Fruit fly (Drosophila melanogaster) whole organism, embryonic: ENCODE measurements around the gene CG9691.
A peak's percentile ranks its signal among the peaks of the same experiment; 100 is the strongest.

Source experiments
- Abd-B ChIP-seq: fragments of 200-800 bp; sonication (Bioruptor generic); optimal IDR thresholded peaks from 2 replicates; lab custom pipeline; 2018; ENCODE audit warnings: missing biosample characterization, mild to moderate bottlenecking, missing genetic modification characterization, moderate library complexity
- Ada2b ChIP-seq: fragments of 200-800 bp; sonication (Bioruptor generic); IDR thresholded peaks from 2 replicates; pipeline ENCODE4 v1.3.6; 2022; ENCODE audit warnings: missing biosample characterization, missing genetic modification characterization
- CG11504 ChIP-seq: fragments of 200-800 bp; sonication (Bioruptor generic); optimal IDR thresholded peaks from 3 replicates; lab custom pipeline; 2019; ENCODE audit warnings: missing biosample characterization, mild to moderate bottlenecking, missing genetic modification characterization, moderate library complexity
- CG12391 ChIP-seq: fragments of 200-800 bp; sonication (Bioruptor generic); optimal IDR thresholded peaks from 3 replicates; lab custom pipeline; 2018; ENCODE audit warnings: missing biosample characterization, mild to moderate bottlenecking, missing genetic modification characterization, moderate library complexity
- CG12659 ChIP-seq: fragments of 200-800 bp; sonication (Bioruptor generic); optimal IDR thresholded peaks from 3 replicates; lab custom pipeline; 2017; ENCODE audit warnings: mild to moderate bottlenecking, missing biosample characterization, missing genetic modification reagents, missing genetic modification characterization
- CG13424 ChIP-seq: fragments of 200-800 bp; sonication (Bioruptor generic); optimal IDR thresholded peaks from 2 replicates; lab custom pipeline; 2019; ENCODE audit warnings: missing biosample characterization, mild to moderate bottlenecking, missing genetic modification characterization, moderate library complexity
- CG13624 ChIP-seq: fragments of 200-800 bp; sonication (Bioruptor generic); optimal IDR thresholded peaks from 2 replicates; lab custom pipeline; 2016; ENCODE audit warnings: missing biosample characterization, missing genetic modification characterization
- CG14710 ChIP-seq: fragments of 200-800 bp; sonication (Bioruptor generic); optimal IDR thresholded peaks from 3 replicates; lab custom pipeline; 2019; ENCODE audit warnings: missing biosample characterization, mild to moderate bottlenecking, missing genetic modification characterization, moderate library complexity
- CG1603 ChIP-seq: fragments of 200-800 bp; sonication (Bioruptor generic); optimal IDR thresholded peaks from 2 replicates; lab custom pipeline; 2019; ENCODE audit warnings: missing biosample characterization, mild to moderate bottlenecking, missing genetic modification characterization, moderate library complexity
- CG17359 ChIP-seq: fragments of 200-800 bp; sonication (Bioruptor generic); optimal IDR thresholded peaks from 3 replicates; lab custom pipeline; 2018; ENCODE audit warnings: missing biosample characterization, mild to moderate bottlenecking, missing genetic modification characterization, moderate library complexity
- CG17829 ChIP-seq: fragments of 200-800 bp; optimal IDR thresholded peaks from 2 replicates; lab custom pipeline; 2019; ENCODE audit warnings: missing biosample characterization, mild to moderate bottlenecking, missing genetic modification characterization, moderate library complexity
- CG18262 ChIP-seq: fragments of 200-800 bp; optimal IDR thresholded peaks from 3 replicates; lab custom pipeline; 2019; ENCODE audit warnings: missing biosample characterization, mild to moderate bottlenecking, missing genetic modification characterization, moderate library complexity
- CG18619 ChIP-seq: fragments of 200-800 bp; sonication (Bioruptor generic); optimal IDR thresholded peaks from 3 replicates; lab custom pipeline; 2017; ENCODE audit warnings: missing biosample characterization, mild to moderate bottlenecking, missing genetic modification characterization
- CG2875 ChIP-seq: fragments of 200-800 bp; sonication (Bioruptor generic); optimal IDR thresholded peaks from 2 replicates; lab custom pipeline; 2017; ENCODE audit warnings: missing biosample characterization, mild to moderate bottlenecking, missing genetic modification characterization, missing genetic modification reagents
- CG32767 ChIP-seq: fragments of 200-800 bp; sonication (Bioruptor generic); IDR thresholded peaks from 2 replicates; pipeline ENCODE4 v1.3.6; 2022; ENCODE audit warnings: missing biosample characterization, missing genetic modification characterization
- CG33213 ChIP-seq: fragments of 200-800 bp; sonication (Bioruptor generic); optimal IDR thresholded peaks from 3 replicates; lab custom pipeline; 2016; ENCODE audit warnings: missing biosample characterization, missing genetic modification characterization
- CG4282 ChIP-seq: fragments of 200-800 bp; sonication (Bioruptor generic); optimal IDR thresholded peaks from 2 replicates; lab custom pipeline; 2016; ENCODE audit warnings: missing biosample characterization, missing genetic modification characterization
- CG6791 ChIP-seq: fragments of 200-800 bp; sonication (Bioruptor generic); IDR thresholded peaks from 3 replicates; pipeline ENCODE4 v1.3.6; 2022; ENCODE audit warnings: missing biosample characterization, missing genetic modification characterization; ENCODE audit not compliant: partially characterized antibody
- CG7556 ChIP-seq: fragments of 200-800 bp; sonication (Bioruptor generic); optimal IDR thresholded peaks from 2 replicates; lab custom pipeline; 2017; ENCODE audit warnings: missing biosample characterization, mild to moderate bottlenecking, missing genetic modification characterization
- CG7928 ChIP-seq: fragments of 200-800 bp; sonication (Bioruptor generic); optimal IDR thresholded peaks from 2 replicates; lab custom pipeline; 2017; ENCODE audit warnings: missing biosample characterization, mild to moderate bottlenecking, missing genetic modification characterization
- D19A ChIP-seq: fragments of 200-800 bp; optimal IDR thresholded peaks from 3 replicates; lab custom pipeline; 2019; ENCODE audit warnings: missing biosample characterization, mild to moderate bottlenecking, missing genetic modification characterization, moderate library complexity
- E2f2 ChIP-seq: fragments of 200-800 bp; sonication (Bioruptor generic); IDR thresholded peaks from 2 replicates; pipeline ENCODE4 v1.3.6; 2022; ENCODE audit warnings: missing biosample characterization, missing genetic modification characterization
- Ets65A ChIP-seq: fragments of 200-800 bp; sonication (Bioruptor generic); peaks from one replicate; lab custom pipeline; 2016; ENCODE audit warnings: missing biosample characterization, missing genetic modification characterization
- Hr39 ChIP-seq: fragments of >200 bp; optimal IDR thresholded peaks from 2 replicates; lab custom pipeline; 2017
- Med ChIP-seq: fragments of 200-800 bp; sonication (Bioruptor generic); peaks from one replicate; lab custom pipeline; 2016; ENCODE audit warnings: missing biosample characterization, missing genetic modification characterization, mild to moderate bottlenecking, inconsistent platforms, moderate library complexity
- Opbp ChIP-seq: fragments of 200-800 bp; sonication (Bioruptor generic); IDR thresholded peaks from 3 replicates; pipeline ENCODE4 v1.3.6; 2022; ENCODE audit warnings: missing biosample characterization, missing genetic modification characterization; ENCODE audit not compliant: partially characterized antibody
- Ptx1 ChIP-seq: fragments of 200-800 bp; sonication (Bioruptor generic); IDR thresholded peaks from 2 replicates; pipeline ENCODE4 v1.3.6; 2022; ENCODE audit warnings: missing biosample characterization, missing genetic modification characterization
- TFAM ChIP-seq: fragments of 200-800 bp; sonication (Bioruptor generic); optimal IDR thresholded peaks from 2 replicates; lab custom pipeline; 2017; ENCODE audit warnings: missing biosample characterization, missing genetic modification characterization, inconsistent platforms
- Xbp1 ChIP-seq: fragments of 200-800 bp; sonication (Bioruptor generic); optimal IDR thresholded peaks from 3 replicates; lab custom pipeline; 2016; ENCODE audit warnings: missing biosample characterization, mild to moderate bottlenecking, missing genetic modification characterization
- amos ChIP-seq: fragments of 200-800 bp; sonication (Bioruptor generic); IDR thresholded peaks from 2 replicates; pipeline ENCODE4 v1.3.6; 2022; ENCODE audit warnings: missing biosample characterization, missing genetic modification characterization; ENCODE audit not compliant: partially characterized antibody
- cato ChIP-seq: fragments of 200-800 bp; sonication (Bioruptor generic); optimal IDR thresholded peaks from 2 replicates; lab custom pipeline; 2016; ENCODE audit warnings: missing biosample characterization, missing genetic modification characterization, borderline replicate concordance
- chif ChIP-seq, 2 experiments: fragments of 200-800 bp; sonication (Bioruptor generic); optimal IDR thresholded peaks; 3 replicates each; lab custom pipeline; 2016; ENCODE audit warnings: missing biosample characterization in 2 of 2, missing genetic modification characterization in 2 of 2
- ci ChIP-seq: fragments of 200-800 bp; sonication (Bioruptor generic); IDR thresholded peaks from 3 replicates; pipeline ENCODE4 v1.3.6; 2022; ENCODE audit warnings: missing biosample characterization, missing genetic modification characterization
- croc ChIP-seq: fragments of 200-800 bp; sonication (Bioruptor generic); conservative IDR thresholded peaks from 3 replicates; pipeline ENCODE4 v1.3.6; 2022; ENCODE audit warnings: missing biosample characterization, missing genetic modification characterization
- dmrt99B ChIP-seq: fragments of 200-800 bp; sonication (Bioruptor generic); optimal IDR thresholded peaks from 2 replicates; lab custom pipeline; 2018; ENCODE audit warnings: missing biosample characterization, mild to moderate bottlenecking, missing genetic modification characterization, moderate library complexity
- fd3F ChIP-seq: fragments of 200-800 bp; sonication (Bioruptor generic); optimal IDR thresholded peaks from 2 replicates; lab custom pipeline; 2018; ENCODE audit warnings: missing biosample characterization, mild to moderate bottlenecking, missing genetic modification characterization, moderate library complexity
- gem ChIP-seq: fragments of 200-800 bp; sonication (Bioruptor generic); optimal IDR thresholded peaks from 2 replicates; lab custom pipeline; 2019; ENCODE audit warnings: missing biosample characterization, mild to moderate bottlenecking, missing genetic modification characterization, moderate library complexity
- h ChIP-seq: fragments of >200 bp; optimal IDR thresholded peaks from 2 replicates; lab custom pipeline; 2017
- hkb ChIP-seq, 2 experiments: fragments of 200-800 bp in 1 of 2; fragments of >200 bp in 1 of 2; sonication (Bioruptor generic) in 1 of 2; IDR thresholded peaks in 1 of 2; optimal IDR thresholded peaks in 1 of 2; 2 replicates each; pipeline versions ENCODE4 v1.3.6 to Lab custom; 2017 to 2022; ENCODE audit warnings: missing biosample characterization in 1 of 2, missing genetic modification characterization in 1 of 2
- ind ChIP-seq: fragments of 200-800 bp; sonication (Bioruptor generic); optimal IDR thresholded peaks from 3 replicates; lab custom pipeline; 2016; ENCODE audit warnings: missing biosample characterization, missing genetic modification characterization
- knrl ChIP-seq: fragments of 200-800 bp; sonication (Bioruptor generic); IDR thresholded peaks from 3 replicates; pipeline ENCODE4 v1.3.6; 2022; ENCODE audit warnings: missing biosample characterization, missing genetic modification characterization; ENCODE audit not compliant: partially characterized antibody
- lmd ChIP-seq: fragments of 200-800 bp; sonication (Bioruptor generic); IDR thresholded peaks from 2 replicates; pipeline ENCODE4 v1.3.6; 2022; ENCODE audit warnings: missing biosample characterization, missing genetic modification characterization
- maf-S ChIP-seq: fragments of 200-800 bp; sonication (Bioruptor generic); optimal IDR thresholded peaks from 2 replicates; lab custom pipeline; 2016; ENCODE audit warnings: missing biosample characterization, missing genetic modification characterization
- nerfin-1 ChIP-seq: fragments of 200-800 bp; sonication (Bioruptor generic); optimal IDR thresholded peaks from 3 replicates; lab custom pipeline; 2019; ENCODE audit warnings: missing biosample characterization, mild to moderate bottlenecking, missing genetic modification characterization, moderate library complexity
- nmo ChIP-seq: fragments of 200-800 bp; sonication (Bioruptor generic); optimal IDR thresholded peaks from 2 replicates; lab custom pipeline; 2018; ENCODE audit warnings: missing biosample characterization, mild to moderate bottlenecking, missing genetic modification characterization, moderate library complexity
- ssp ChIP-seq: fragments of 200-800 bp; sonication (Bioruptor generic); IDR thresholded peaks from 2 replicates; pipeline ENCODE4 v1.3.6; 2022; ENCODE audit warnings: missing biosample characterization, missing genetic modification characterization
- trem ChIP-seq: fragments of 200-800 bp; optimal IDR thresholded peaks from 3 replicates; lab custom pipeline; 2019; ENCODE audit warnings: missing biosample characterization, mild to moderate bottlenecking, missing genetic modification characterization, moderate library complexity
- vnd ChIP-seq: fragments of 200-800 bp; sonication (Bioruptor generic); IDR thresholded peaks from 3 replicates; pipeline ENCODE4 v1.3.6; 2022; ENCODE audit warnings: missing biosample characterization, missing genetic modification characterization; ENCODE audit not compliant: partially characterized antibody
- vvl ChIP-seq: fragments of 200-800 bp; sonication (Bioruptor generic); IDR thresholded peaks from 2 replicates; pipeline ENCODE4 v1.3.6; 2022; ENCODE audit warnings: missing biosample characterization, missing genetic modification characterization
- z ChIP-seq: fragments of 200-800 bp; sonication (Bioruptor generic); IDR thresholded peaks from 3 replicates; pipeline ENCODE4 v1.3.6; 2022; ENCODE audit warnings: missing biosample characterization, missing genetic modification characterization

The CG9691 gene

DNA sequence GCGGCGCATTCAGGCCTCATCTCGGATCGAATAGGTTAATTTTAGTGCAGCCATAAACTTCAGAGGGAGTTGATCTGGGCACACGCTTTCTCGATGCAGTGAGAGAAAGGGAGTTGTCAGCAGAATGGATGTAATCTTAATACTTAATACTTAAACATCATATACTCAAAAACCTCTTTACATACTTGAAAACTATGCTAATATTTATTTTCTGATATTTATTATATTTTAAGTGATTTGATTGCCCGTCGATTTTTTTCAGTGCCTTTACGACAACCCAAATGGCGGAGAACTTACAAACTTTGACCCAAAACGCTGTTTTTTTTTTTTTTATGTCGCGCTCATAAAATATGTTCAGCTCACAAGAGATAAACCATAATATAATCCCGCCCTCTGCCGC lies 27.5 kb downstream of the CG9691 start (continued):
- no peak for TF ChIP-seq CG6791
- no peak for TF ChIP-seq CG7928 (GFP tag; lab: Kevin White, UChicago)
- peak; percentile 43 for TF ChIP-seq vvl
- TF ChIP-seq ci (GFP tag; lab: Robert Waterston, UW) = peak; percentile 70; the same call in 2 of the 3 replicates
- TF ChIP-seq CG13624 (GFP tag; lab: Kevin White, UChicago) = no peak
- no peak for TF ChIP-seq CG2875 (GFP tag; lab: Kevin White, UChicago)
- peak; percentile 20 for TF ChIP-seq CG18262 (tag; lab: Kevin White, UChicago)
- TF ChIP-seq chif (GFP tag; optimal IDR thresholded peaks at IDR 0.05; lab: Kevin White, UChicago) = no peak
- TF ChIP-seq CG18619 = no peak
- TF ChIP-seq dmrt99B (tag; lab: Kevin White, UChicago) = peak; percentile 63
- TF ChIP-seq lmd = peak; percentile 46; the same call in 1 of the 2 replicates
- TF ChIP-seq CG17359 (tag; lab: Kevin White, UChicago) = peak; percentile 40
- TF ChIP-seq Hr39 (lab: Kevin White, UChicago) = no peak
- TF ChIP-seq maf-S (GFP tag; lab: Kevin White, UChicago) = no peak
- TF ChIP-seq trem (tag; lab: Kevin White, UChicago) = peak; percentile 12
- TF ChIP-seq CG11504 = peak; percentile 68
- no peak for TF ChIP-seq Opbp (GFP tag; lab: Robert Waterston, UW)
- TF ChIP-seq gem (tag; lab: Kevin White, UChicago) = peak; percentile 61
- TF ChIP-seq CG17829 (tag; lab: Kevin White, UChicago) = peak; percentile 21
- no peak for TF ChIP-seq fd3F (GFP tag; lab: Kevin White, UChicago)
- no peak for TF ChIP-seq CG33213 (GFP tag; lab: Kevin White, UChicago)
- TF ChIP-seq CG14710 (tag; lab: Kevin White, UChicago) = peak; percentile 5
- TF ChIP-seq CG7556 (GFP tag; lab: Kevin White, UChicago) = no peak
- TF ChIP-seq hkb (optimal IDR thresholded peaks at IDR 0.05; lab: Kevin White, UChicago) = no peak
- TF ChIP-seq hkb (GFP tag; IDR thresholded peaks at IDR 0.05; lab: Robert Waterston, UW) = peak; percentile 37; the same call in 1 of the 2 replicates
- peak; percentile 2 for TF ChIP-seq CG1603 (tag; lab: Kevin White, UChicago)
- peak; percentile 8 for TF ChIP-seq nerfin-1 (tag; lab: Kevin White, UChicago)
- peak; percentile 34; the same call in 1 of the 2 replicates for TF ChIP-seq ssp (GFP tag; lab: Robert Waterston, UW)
- no peak for TF ChIP-seq CG4282
- TF ChIP-seq z (GFP tag; lab: Robert Waterston, UW) = no peak
- TF ChIP-seq TFAM (GFP tag; lab: Kevin White, UChicago) = no peak
- peak; percentile 17 for TF ChIP-seq ind
- peak; percentile 8 for TF ChIP-seq CG12391 (tag; lab: Kevin White, UChicago)
- TF ChIP-seq nmo = peak; percentile 62
- TF ChIP-seq CG32767 (GFP tag; lab: Robert Waterston, UW) = no peak
- TF ChIP-seq Ptx1 = peak; percentile 44; the same call in 1 of the 2 replicates
- no peak for TF ChIP-seq knrl
- peak; percentile 25; the same call in 1 of the 3 replicates for TF ChIP-seq croc (GFP tag; lab: Robert Waterston, UW)
- peak; percentile 38 for TF ChIP-seq CG13424 (tag; lab: Kevin White, UChicago)
- TF ChIP-seq Xbp1 (GFP tag; lab: Kevin White, UChicago) = peak; percentile 1
- TF ChIP-seq cato = no peak
- TF ChIP-seq D19A (tag; lab: Kevin White, UChicago) = peak; percentile 15
- TF ChIP-seq Med (GFP tag; lab: Kevin White, UChicago) = peak; percentile 41
- no peak for TF ChIP-seq h
- peak; percentile 49 for TF ChIP-seq Abd-B (GFP tag; lab: Kevin White, UChicago)
- TF ChIP-seq Ada2b (GFP tag; lab: Robert Waterston, UW) = peak; percentile 38; the same call in 1 of the 2 replicates
- peak; percentile 13; the same call in 1 of the 2 replicates for TF ChIP-seq E2f2
- TF ChIP-seq CG12659 = no peak
- no peak for TF ChIP-seq amos
- no peak for TF ChIP-seq vnd (GFP tag; lab: Robert Waterston, UW)
- peak; percentile 53 for TF ChIP-seq Ets65A (GFP tag; lab: Kevin White, UChicago)
